Worm (Caenorhabditis elegans): Measurements from ENCODE around the gene F08D12.12.

The F08D12.12 gene

ce11 chrII:2804245-2804644 is 17.4 kb upstream of the F08D12.12 start:
- TF ChIP-seq hmg-1.2 (GFP tag; IDR thresholded peaks at IDR 0.05) (peak; percentile 33; the same call in 1 of the 2 replicates), F23B12.7 (tag; optimal IDR thresholded peaks at IDR 0.05; ENCODE audit: insufficient read depth) (peak; percentile 36), somi-1 (GFP tag; optimal IDR thresholded peaks at IDR 0.05) (peak; percentile 45), nfya-1 (tag; optimal IDR thresholded peaks at IDR 0.05; ENCODE audit: borderline replicate concordance, insufficient read depth) (no peak), cebp-1 (GFP tag; IDR thresholded peaks at IDR 0.05) (no peak), cebp-1 (tag; optimal IDR thresholded peaks at IDR 0.05) (peak; percentile 2)

- TF ChIP-seq snpc-3.4 (tag; optimal IDR thresholded peaks at IDR 0.05) (no peak), B0035.1 (tag; optimal IDR thresholded peaks at IDR 0.05) (no peak), ets-4 (GFP tag; optimal IDR thresholded peaks at IDR 0.05) (no peak), ztf-25 (GFP tag; IDR thresholded peaks at IDR 0.05) (no peak), attf-6 (GFP tag; IDR thresholded peaks at IDR 0.05) (no peak), let-526 (GFP tag; IDR thresholded peaks at IDR 0.05) (no peak), cebp-1 (GFP tag; IDR thresholded peaks at IDR 0.05) (no peak), cebp-1 (tag; optimal IDR thresholded peaks at IDR 0.05) (peak; percentile 44), Y53G8AR.9 (GFP tag; conservative IDR thresholded peaks at IDR 0.05) (no peak), nhr-80 (tag; optimal IDR thresholded peaks at IDR 0.05) (peak; percentile 75), T07F8.4 (tag; optimal IDR thresholded peaks at IDR 0.05) (no peak), sptf-2 (GFP tag; optimal IDR thresholded peaks at IDR 0.05) (no peak), ceh-27 (GFP tag; optimal IDR thresholded peaks at IDR 0.05) (no peak), dox-1 (GFP tag; IDR thresholded peaks at IDR 0.05) (no peak), mel-28 (tag; optimal IDR thresholded peaks at IDR 0.05; ENCODE audit: borderline replicate concordance) (no peak), rec-8 (tag; optimal IDR thresholded peaks at IDR 0.05) (no peak), nhr-90 (tag; optimal IDR thresholded peaks at IDR 0.05) (no peak), hmg-1.2 (GFP tag; IDR thresholded peaks at IDR 0.05) (peak; percentile 91)
These were observed 16.1 kb upstream of the F08D12.12 start for ce11 chrII:2802804-2803586.

ce11 chrII:2801764-2802163 is 14.9 kb upstream of the F08D12.12 start:
- TF ChIP-seq zfh-2 (GFP tag; conservative IDR thresholded peaks at IDR 0.05) (peak; percentile 58; the same call in 1 of the 2 replicates), nhr-179 (tag; optimal IDR thresholded peaks at IDR 0.05) (no peak), hmg-1.2 (GFP tag; IDR thresholded peaks at IDR 0.05) (peak; percentile 55)

- TF ChIP-seq ztf-26 (tag; optimal IDR thresholded peaks at IDR 0.05) (peak; percentile 61), ekl-4 (GFP tag; IDR thresholded peaks at IDR 0.05) (0 out of 2 replicates have a peak, but pooled peaks have one; percentile 38), unc-130 (GFP tag; optimal IDR thresholded peaks at IDR 0.05) (no peak), nfya-1 (tag; optimal IDR thresholded peaks at IDR 0.05; ENCODE audit: borderline replicate concordance, insufficient read depth) (no peak), dox-1 (GFP tag; IDR thresholded peaks at IDR 0.05) (peak; percentile 48; the same call in 1 of the 2 replicates), cebp-1 (GFP tag; IDR thresholded peaks at IDR 0.05) (no peak), cebp-1 (tag; optimal IDR thresholded peaks at IDR 0.05) (peak; percentile 42), sea-2 (GFP tag; IDR thresholded peaks at IDR 0.05) (no peak), lin-35 (GFP tag; optimal IDR thresholded peaks at IDR 0.05) (peak in 1 of 3 experiments; percentile 41), nhr-80 (tag; optimal IDR thresholded peaks at IDR 0.05) (peak; percentile 67), atf-7 (tag; optimal IDR thresholded peaks at IDR 0.05) (peak; percentile 23), let-607 (tag; optimal IDR thresholded peaks at IDR 0.05) (peak in 1 of 2 experiments; percentile 42), lin-40 (tag; optimal IDR thresholded peaks at IDR 0.05) (peak; percentile 75), chd-7 (tag; optimal IDR thresholded peaks at IDR 0.05) (peak; percentile 5), egl-44 (GFP tag; IDR thresholded peaks at IDR 0.05) (no peak), hmg-1.2 (GFP tag; IDR thresholded peaks at IDR 0.05) (peak; percentile 82), egrh-3 (GFP tag; IDR thresholded peaks at IDR 0.05) (peak; percentile 66), tbp1 (GFP tag; optimal IDR thresholded peaks at IDR 0.05) (peak; percentile 15), F22D6.2 (tag; optimal IDR thresholded peaks at IDR 0.05) (peak; percentile 33), nfyb-1 (GFP tag; IDR thresholded peaks at IDR 0.05) (0 out of 2 replicates have a peak, but pooled peaks have one; percentile 24), snpc-1.3 (tag; optimal IDR thresholded peaks at IDR 0.05; ENCODE audit: insufficient read depth) (no peak), lsl-1 (GFP tag; optimal IDR thresholded peaks at IDR 0.05) (no peak)
These were observed 13.8 kb upstream of the F08D12.12 start, which contains the start of gene nhr-119 for ce11 chrII:2800550-2801233. Gene nhr-119, minus strand, starts transcription at chrII:2800600.

Measured in whole organism, young adult.